Worm (Caenorhabditis elegans): ENCODE data around the gene Y48G9A.6.

- TF ChIP-seq ces-1 (GFP tag; optimal IDR thresholded peaks at IDR 0.05) (no peak), ztf-11 (tag; optimal IDR thresholded peaks at IDR 0.05) (no peak), lin-13 (tag; optimal IDR thresholded peaks at IDR 0.05) (no peak), nhr-237 (tag; optimal IDR thresholded peaks at IDR 0.05) (no peak), elt-3 (tag; optimal IDR thresholded peaks at IDR 0.05) (no peak), hlh-1 (tag; optimal IDR thresholded peaks at IDR 0.05) (no peak), flh-1 (GFP tag; optimal IDR thresholded peaks at IDR 0.05) (no peak), tbx-8 (GFP tag; optimal IDR thresholded peaks at IDR 0.05) (no peak), nhr-28 (tag; optimal IDR thresholded peaks at IDR 0.05) (no peak), unc-62 (GFP tag; optimal IDR thresholded peaks at IDR 0.05) (no peak), nhr-12 (tag; optimal IDR thresholded peaks at IDR 0.05) (no peak), pha-4 (tag; optimal IDR thresholded peaks at IDR 0.05) (no peak), blmp-1 (tag; optimal IDR thresholded peaks at IDR 0.05) (no peak), mep-1 (tag; optimal IDR thresholded peaks at IDR 0.05) (no peak)
Observed at ce11 chrIII:2101310-2101709, 16.3 kb upstream of the Y48G9A.6 start.
